Fruit fly (Drosophila melanogaster): ENCODE measurements around the gene CG32939.
"Not testable (repeated sequence)": the region's sequence is repeated elsewhere in the genome, so short reads cannot be mapped to it uniquely, and the experiment has no call there.

Gene CG32939

dm6 chr3R:9674968-9675573 lies 17.8 kb upstream of the CG32939 start, which contains the start of gene Nepl12:
Nepl12 (plus strand) TSS chr3R:9675523.
- TF ChIP-seq CG12605 (GFP tag; IDR thresholded peaks at IDR 0.05) (peak; percentile 41; the same call in 1 of the 2 replicates), CG34367 (tag; optimal IDR thresholded peaks at IDR 0.05) (no peak)

dm6 chr3R:9677734-9678341 lies 15.0 kb upstream of the CG32939 start, which contains the start of gene p23:
p23 (plus strand) TSS chr3R:9677927.
- TF ChIP-seq CG34367 (tag; optimal IDR thresholded peaks at IDR 0.05) (no peak), CG15710 (tag; optimal IDR thresholded peaks at IDR 0.05) (no peak), rn (GFP tag; IDR thresholded peaks at IDR 0.05) (no peak), EcR (GFP tag; optimal IDR thresholded peaks at IDR 0.05) (no peak), fd96Ca (GFP tag; IDR thresholded peaks at IDR 0.05) (no peak), CG9948 (tag; optimal IDR thresholded peaks at IDR 0.05) (no peak), CG10348 (GFP tag; IDR thresholded peaks at IDR 0.05) (no peak), CG8301 (tag; optimal IDR thresholded peaks at IDR 0.05) (no peak), Ets98B (GFP tag; IDR thresholded peaks at IDR 0.05) (no peak), Pif1A (GFP tag; optimal IDR thresholded peaks at IDR 0.05) (no peak), CG17806 (tag; optimal IDR thresholded peaks at IDR 0.05) (no peak), CG13204 (GFP tag; optimal IDR thresholded peaks at IDR 0.05) (no peak), CG32121 (GFP tag; IDR thresholded peaks at IDR 0.05) (no peak), Snoo (tag; optimal IDR thresholded peaks at IDR 0.05) (no peak), CG14655 (GFP tag; optimal IDR thresholded peaks at IDR 0.05) (no peak), CG8159 (tag; optimal IDR thresholded peaks at IDR 0.05) (no peak)

DNA sequence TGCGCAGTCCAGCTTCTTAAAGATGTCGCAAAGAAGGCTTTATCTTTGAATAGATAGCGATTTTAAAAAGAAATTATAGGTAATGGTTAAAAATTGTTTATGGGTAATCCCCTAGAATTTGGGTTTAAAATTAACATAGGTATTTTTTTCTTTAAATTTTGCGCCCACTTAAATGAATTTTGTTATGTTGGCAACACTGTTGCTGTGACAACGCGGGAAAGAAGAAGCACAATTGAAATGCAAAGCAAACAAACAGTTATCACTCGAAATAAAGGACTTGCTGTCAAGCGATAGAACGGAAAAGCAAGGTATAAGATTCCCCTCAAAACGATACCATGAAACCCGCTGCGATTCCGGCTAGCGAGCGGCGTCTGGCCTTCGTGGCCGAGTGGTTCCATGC lies 13.1 kb upstream of the CG32939 start, which contains the start of gene nmdyn-D7:
TSS of gene nmdyn-D7 (plus strand) at position 194 of the 400 bp plus-strand sequence.
- no peak for TF ChIP-seq CG4496 (GFP tag; IDR thresholded peaks at IDR 0.05)
- TF ChIP-seq CG32121 (GFP tag; IDR thresholded peaks at IDR 0.05) = no peak
- TF ChIP-seq EcR (GFP tag; optimal IDR thresholded peaks at IDR 0.05) = no peak
- TF ChIP-seq CG10348 (GFP tag; IDR thresholded peaks at IDR 0.05) = no peak
- no peak for TF ChIP-seq CG13204 (GFP tag; optimal IDR thresholded peaks at IDR 0.05)
- no peak for TF ChIP-seq D1 (tag; optimal IDR thresholded peaks at IDR 0.05)
- TF ChIP-seq CG8159 (tag; optimal IDR thresholded peaks at IDR 0.05) = no peak
- TF ChIP-seq Pif1B (GFP tag; optimal IDR thresholded peaks at IDR 0.05) = no peak
- TF ChIP-seq rn (GFP tag; IDR thresholded peaks at IDR 0.05) = no peak
- TF ChIP-seq Pif1A (GFP tag; optimal IDR thresholded peaks at IDR 0.05) = no peak
- TF ChIP-seq CG14655 (GFP tag; optimal IDR thresholded peaks at IDR 0.05) = no peak
- TF ChIP-seq CG17806 (tag; optimal IDR thresholded peaks at IDR 0.05) = no peak
- TF ChIP-seq fd96Ca (GFP tag; IDR thresholded peaks at IDR 0.05) = no peak
- no peak for TF ChIP-seq CG12605 (GFP tag; IDR thresholded peaks at IDR 0.05)
- TF ChIP-seq CG15710 (tag; optimal IDR thresholded peaks at IDR 0.05) = no peak
- no peak for TF ChIP-seq Ets98B (GFP tag; IDR thresholded peaks at IDR 0.05)

DNA sequence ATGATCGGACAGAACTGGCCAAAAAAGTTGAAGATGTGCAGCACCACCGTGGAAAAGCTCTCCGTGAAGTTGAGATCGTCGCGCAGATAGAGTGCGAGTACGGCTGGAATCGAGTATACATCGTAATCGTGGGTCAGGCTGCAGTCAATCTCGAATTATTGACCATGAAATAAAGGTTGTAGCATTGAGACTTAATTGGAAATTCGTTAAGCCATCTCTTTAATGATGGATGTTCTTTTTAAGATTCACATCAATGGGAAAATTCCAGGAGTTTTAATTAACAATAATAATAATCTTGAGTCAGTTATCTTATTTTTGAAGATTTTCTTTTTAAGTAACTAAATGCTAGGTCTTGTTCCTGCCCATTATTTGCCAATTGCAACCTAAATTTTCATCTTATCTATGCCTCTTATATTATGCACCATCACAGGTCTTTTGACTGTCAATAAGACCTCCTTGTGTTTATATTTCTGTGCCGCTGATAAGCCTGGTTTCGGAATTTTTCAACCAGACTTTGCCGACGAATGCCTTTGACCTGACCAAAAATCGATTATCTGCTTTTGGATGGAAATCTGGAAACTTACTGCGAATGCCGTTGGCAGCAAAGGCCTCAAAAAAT lies 9.7 kb upstream of the CG32939 start:
- TF ChIP-seq fd96Ca (GFP tag; IDR thresholded peaks at IDR 0.05) = no peak
- TF ChIP-seq CG13204 (GFP tag; optimal IDR thresholded peaks at IDR 0.05) = no peak
- no peak for TF ChIP-seq CG32121 (GFP tag; IDR thresholded peaks at IDR 0.05)
- no peak for TF ChIP-seq CG34367 (tag; optimal IDR thresholded peaks at IDR 0.05)
- TF ChIP-seq CG14655 (GFP tag; optimal IDR thresholded peaks at IDR 0.05) = no peak
- no peak for TF ChIP-seq CG4496 (GFP tag; IDR thresholded peaks at IDR 0.05)
- no peak for TF ChIP-seq gl (tag; optimal IDR thresholded peaks at IDR 0.05)

dm6 chr3R:9684125-9684524 lies 8.8 kb upstream of the CG32939 start, which contains the start of gene CG9444:
CG9444 (minus strand) TSS chr3R:9684264.
- no peak for TF ChIP-seq CG14655 (GFP tag; optimal IDR thresholded peaks at IDR 0.05)
- no peak for TF ChIP-seq CG8301 (tag; optimal IDR thresholded peaks at IDR 0.05)
- no peak for TF ChIP-seq Ets98B (GFP tag; IDR thresholded peaks at IDR 0.05)
- no peak for TF ChIP-seq Snoo (tag; optimal IDR thresholded peaks at IDR 0.05)
- no peak for TF ChIP-seq rn (GFP tag; IDR thresholded peaks at IDR 0.05)
- TF ChIP-seq CG10348 (GFP tag; IDR thresholded peaks at IDR 0.05) = no peak
- TF ChIP-seq D1 (tag; optimal IDR thresholded peaks at IDR 0.05) = no peak
- TF ChIP-seq CG13204 (GFP tag; optimal IDR thresholded peaks at IDR 0.05) = no peak
- no peak for TF ChIP-seq Pif1B (GFP tag; optimal IDR thresholded peaks at IDR 0.05)
- no peak for TF ChIP-seq EcR (GFP tag; optimal IDR thresholded peaks at IDR 0.05)
- no peak for TF ChIP-seq CG15710 (tag; optimal IDR thresholded peaks at IDR 0.05)
- TF ChIP-seq CG8159 (tag; optimal IDR thresholded peaks at IDR 0.05) = no peak
- TF ChIP-seq CG34367 (tag; optimal IDR thresholded peaks at IDR 0.05) = no peak
- TF ChIP-seq CG4496 (GFP tag; IDR thresholded peaks at IDR 0.05) = no peak
- no peak for TF ChIP-seq CG12605 (GFP tag; IDR thresholded peaks at IDR 0.05)
- no peak for TF ChIP-seq CG17806 (tag; optimal IDR thresholded peaks at IDR 0.05)

dm6 chr3R:9685376-9685775 lies 7.5 kb upstream of the CG32939 start, which contains the start of the genes eca and CG18542:
eca (minus strand) TSS chr3R:9685476.
CG18542 (plus strand) TSS chr3R:9685760.
- TF ChIP-seq EcR (GFP tag; optimal IDR thresholded peaks at IDR 0.05); CG8159 (tag; optimal IDR thresholded peaks at IDR 0.05); CG32121 (GFP tag; IDR thresholded peaks at IDR 0.05): not testable (repeated sequence)
